Fruit fly (Drosophila melanogaster) whole organism, embryonic: ENCODE results near the gene Synd.

ENCODE experiments used
- Ada2b ChIP-seq: fragments of 200-800 bp; sonication (Bioruptor generic); IDR thresholded peaks from 2 replicates; pipeline ENCODE4 v1.3.6; 2022; ENCODE audit warnings: missing biosample characterization, missing genetic modification characterization
- Aef1 ChIP-seq: fragments of 200-800 bp; sonication (Bioruptor generic); IDR thresholded peaks from 3 replicates; pipeline ENCODE4 v1.3.6; 2022; ENCODE audit warnings: missing biosample characterization, missing genetic modification characterization
- CG10147 ChIP-seq: fragments of 200-800 bp; sonication (Bioruptor generic); optimal IDR thresholded peaks from 2 replicates; lab custom pipeline; 2019; ENCODE audit warnings: missing biosample characterization, mild to moderate bottlenecking, missing genetic modification characterization, moderate library complexity
- CG11504 ChIP-seq: fragments of 200-800 bp; sonication (Bioruptor generic); optimal IDR thresholded peaks from 3 replicates; lab custom pipeline; 2019; ENCODE audit warnings: missing biosample characterization, mild to moderate bottlenecking, missing genetic modification characterization, moderate library complexity
- CG12942 ChIP-seq: fragments of 200-800 bp; sonication (Bioruptor generic); optimal IDR thresholded peaks from 3 replicates; lab custom pipeline; 2016; ENCODE audit warnings: missing biosample characterization, missing genetic modification characterization
- CG13123 ChIP-seq: fragments of 200-800 bp; sonication (Bioruptor generic); optimal IDR thresholded peaks from 2 replicates; lab custom pipeline; 2016; ENCODE audit warnings: missing biosample characterization, missing genetic modification characterization
- CG14441 ChIP-seq: fragments of 200-800 bp; sonication (Bioruptor generic); IDR thresholded peaks from 2 replicates; pipeline ENCODE4 v1.3.6; 2022; ENCODE audit warnings: missing biosample characterization, missing genetic modification characterization
- CG14965 ChIP-seq: fragments of 200-800 bp; sonication (Bioruptor generic); optimal IDR thresholded peaks from 2 replicates; lab custom pipeline; 2016; ENCODE audit warnings: missing biosample characterization, missing genetic modification characterization, borderline replicate concordance
- CG15269 ChIP-seq: fragments of 200-800 bp; sonication (Bioruptor generic); optimal IDR thresholded peaks from 2 replicates; lab custom pipeline; 2018; ENCODE audit warnings: missing biosample characterization, mild to moderate bottlenecking, missing genetic modification characterization, moderate library complexity
- CG16863 ChIP-seq: fragments of 200-800 bp; sonication (Bioruptor generic); optimal IDR thresholded peaks from 3 replicates; lab custom pipeline; 2016; ENCODE audit warnings: missing biosample characterization, missing genetic modification characterization
- CG17912 ChIP-seq: fragments of 200-800 bp; sonication (Bioruptor generic); optimal IDR thresholded peaks from 2 replicates; lab custom pipeline; 2018; ENCODE audit warnings: missing biosample characterization, mild to moderate bottlenecking, missing genetic modification characterization
- CG2120 ChIP-seq: fragments of 200-800 bp; sonication (Bioruptor generic); optimal IDR thresholded peaks from 3 replicates; lab custom pipeline; 2016; ENCODE audit warnings: missing biosample characterization, missing genetic modification characterization
- CG30431 ChIP-seq: fragments of 200-800 bp; sonication (Bioruptor generic); optimal IDR thresholded peaks from 2 replicates; lab custom pipeline; 2017; ENCODE audit warnings: missing biosample characterization, missing genetic modification characterization
- CG4328 ChIP-seq: fragments of 200-800 bp; sonication (Bioruptor generic); optimal IDR thresholded peaks from 3 replicates; lab custom pipeline; 2017; ENCODE audit warnings: missing biosample characterization, missing genetic modification reagents, missing genetic modification characterization
- CG5180 ChIP-seq: fragments of 200-800 bp; sonication (Bioruptor generic); optimal IDR thresholded peaks from 3 replicates; lab custom pipeline; 2017; ENCODE audit warnings: missing biosample characterization, missing genetic modification characterization, mild to moderate bottlenecking, moderate library complexity, missing genetic modification reagents
- CG7839 ChIP-seq: fragments of 200-800 bp; sonication (Bioruptor generic); optimal IDR thresholded peaks from 3 replicates; lab custom pipeline; 2018; ENCODE audit warnings: missing biosample characterization, mild to moderate bottlenecking, missing genetic modification characterization, moderate library complexity
- CG8924 ChIP-seq: fragments of 200-800 bp; optimal IDR thresholded peaks from 3 replicates; lab custom pipeline; 2019; ENCODE audit warnings: missing biosample characterization, mild to moderate bottlenecking, missing genetic modification characterization, moderate library complexity
- CG9609 ChIP-seq: fragments of 200-800 bp; sonication (Bioruptor generic); optimal IDR thresholded peaks from 3 replicates; lab custom pipeline; 2016; ENCODE audit warnings: missing biosample characterization, missing genetic modification characterization
- Deaf1 ChIP-seq: fragments of 200-800 bp; optimal IDR thresholded peaks from 3 replicates; lab custom pipeline; 2019; ENCODE audit warnings: missing biosample characterization, mild to moderate bottlenecking, missing genetic modification characterization, moderate library complexity
- Dip2 ChIP-seq: fragments of 200-800 bp; sonication (Bioruptor generic); IDR thresholded peaks from 2 replicates; pipeline ENCODE4 v1.3.6; 2022; ENCODE audit warnings: missing biosample characterization, missing genetic modification characterization
- E2f2 ChIP-seq: fragments of 200-800 bp; sonication (Bioruptor generic); IDR thresholded peaks from 2 replicates; pipeline ENCODE4 v1.3.6; 2022; ENCODE audit warnings: missing biosample characterization, missing genetic modification characterization
- Ets65A ChIP-seq: fragments of 200-800 bp; sonication (Bioruptor generic); peaks from one replicate; lab custom pipeline; 2016; ENCODE audit warnings: missing biosample characterization, missing genetic modification characterization
- H15 ChIP-seq: fragments of 200-800 bp; sonication (Bioruptor generic); IDR thresholded peaks from 3 replicates; pipeline ENCODE4 v1.3.6; 2022; ENCODE audit warnings: missing biosample characterization, missing genetic modification characterization
- Hr51 ChIP-seq, 2 experiments: fragments of 200-800 bp; sonication (Bioruptor generic); optimal IDR thresholded peaks; 2 replicates in 1 of 2; 3 replicates in 1 of 2; lab custom pipeline; 2016 to 2018; ENCODE audit warnings: missing biosample characterization in 2 of 2, missing genetic modification characterization in 2 of 2, mild to moderate bottlenecking in 1 of 2, moderate library complexity in 1 of 2
- Med ChIP-seq: fragments of 200-800 bp; sonication (Bioruptor generic); peaks from one replicate; lab custom pipeline; 2016; ENCODE audit warnings: missing biosample characterization, missing genetic modification characterization, mild to moderate bottlenecking, inconsistent platforms, moderate library complexity
- Mrtf ChIP-seq: fragments of 200-800 bp; sonication (Bioruptor generic); IDR thresholded peaks from 3 replicates; pipeline ENCODE4 v1.3.6; 2022; ENCODE audit warnings: missing biosample characterization, missing genetic modification characterization
- Nf-YA ChIP-seq: fragments of 200-800 bp; sonication (Bioruptor generic); IDR thresholded peaks from 2 replicates; pipeline ENCODE4 v1.3.6; 2022; ENCODE audit warnings: missing biosample characterization, missing genetic modification characterization
- NfI ChIP-seq: fragments of 200-800 bp; sonication (Bioruptor generic); optimal IDR thresholded peaks from 3 replicates; lab custom pipeline; 2018; ENCODE audit warnings: missing biosample characterization, mild to moderate bottlenecking, missing genetic modification characterization, moderate library complexity
- Optix ChIP-seq: fragments of 200-800 bp; sonication (Bioruptor generic); IDR thresholded peaks from 3 replicates; pipeline ENCODE4 v1.3.6; 2022; ENCODE audit warnings: missing biosample characterization, missing genetic modification characterization
- Ptx1 ChIP-seq: fragments of 200-800 bp; sonication (Bioruptor generic); IDR thresholded peaks from 2 replicates; pipeline ENCODE4 v1.3.6; 2022; ENCODE audit warnings: missing biosample characterization, missing genetic modification characterization
- ac ChIP-seq: fragments of 200-800 bp; sonication (Bioruptor generic); optimal IDR thresholded peaks from 3 replicates; lab custom pipeline; 2017; ENCODE audit warnings: missing biosample characterization, mild to moderate bottlenecking, missing genetic modification characterization
- bigmax ChIP-seq: fragments of 200-800 bp; sonication (Bioruptor generic); optimal IDR thresholded peaks from 2 replicates; lab custom pipeline; 2018; ENCODE audit warnings: missing biosample characterization, mild to moderate bottlenecking, missing genetic modification characterization
- caup ChIP-seq: fragments of 200-800 bp; sonication (Bioruptor generic); optimal IDR thresholded peaks from 3 replicates; lab custom pipeline; 2017; ENCODE audit warnings: missing biosample characterization, mild to moderate bottlenecking, missing genetic modification characterization, moderate library complexity; ENCODE audit not compliant: severe bottlenecking
- chif ChIP-seq, 2 experiments: fragments of 200-800 bp; sonication (Bioruptor generic); optimal IDR thresholded peaks; 3 replicates each; lab custom pipeline; 2016; ENCODE audit warnings: missing biosample characterization in 2 of 2, missing genetic modification characterization in 2 of 2
- crp ChIP-seq, 2 experiments: fragments of 200-800 bp; sonication (Bioruptor generic); optimal IDR thresholded peaks; 2 replicates in 1 of 2; 3 replicates in 1 of 2; lab custom pipeline; 2017; ENCODE audit warnings: missing biosample characterization in 2 of 2, missing genetic modification characterization in 2 of 2, mild to moderate bottlenecking in 1 of 2, moderate library complexity in 1 of 2
- dan ChIP-seq: fragments of 200-800 bp; sonication (Bioruptor generic); IDR thresholded peaks from 2 replicates; pipeline ENCODE4 v1.3.6; 2022; ENCODE audit warnings: missing biosample characterization, missing genetic modification characterization
- dimm ChIP-seq: fragments of 200-800 bp; sonication (Bioruptor generic); IDR thresholded peaks from 2 replicates; pipeline ENCODE4 v1.3.6; 2022; ENCODE audit warnings: missing biosample characterization, missing genetic modification characterization
- dmrt99B ChIP-seq: fragments of 200-800 bp; sonication (Bioruptor generic); optimal IDR thresholded peaks from 2 replicates; lab custom pipeline; 2018; ENCODE audit warnings: missing biosample characterization, mild to moderate bottlenecking, missing genetic modification characterization, moderate library complexity
- eve ChIP-seq, 2 experiments: fragments of >200 bp; optimal IDR thresholded peaks; 2 replicates each; lab custom pipeline; 2017; ENCODE audit warnings: missing biosample characterization in 2 of 2, missing genetic modification characterization in 2 of 2
- fd3F ChIP-seq: fragments of 200-800 bp; sonication (Bioruptor generic); optimal IDR thresholded peaks from 2 replicates; lab custom pipeline; 2018; ENCODE audit warnings: missing biosample characterization, mild to moderate bottlenecking, missing genetic modification characterization, moderate library complexity
- fd96Cb ChIP-seq: fragments of 200-800 bp; sonication (Bioruptor generic); optimal IDR thresholded peaks from 2 replicates; lab custom pipeline; 2018; ENCODE audit warnings: missing biosample characterization, mild to moderate bottlenecking, missing genetic modification characterization, moderate library complexity
- fru ChIP-seq: fragments of >200 bp; optimal IDR thresholded peaks from 2 replicates; lab custom pipeline; 2017
- prd ChIP-seq, 3 experiments: fragments of >200 bp in 2 of 3; fragments of 200-800 bp in 1 of 3; sonication (Bioruptor generic) in 1 of 3; optimal IDR thresholded peaks in 2 of 3; IDR thresholded peaks in 1 of 3; 2 replicates in 2 of 3; 3 replicates in 1 of 3; pipeline versions ENCODE4 v1.3.6 to Lab custom; 2017 to 2022; ENCODE audit warnings: missing biosample characterization in 1 of 3, missing genetic modification characterization in 1 of 3
- rib ChIP-seq: fragments of 200-800 bp; sonication (Bioruptor generic); IDR thresholded peaks from 2 replicates; pipeline ENCODE4 v1.3.6; 2022; ENCODE audit warnings: missing biosample characterization, missing genetic modification characterization
- schlank ChIP-seq: fragments of 200-800 bp; sonication (Bioruptor generic); optimal IDR thresholded peaks from 2 replicates; lab custom pipeline; 2018; ENCODE audit warnings: missing biosample characterization, mild to moderate bottlenecking, missing genetic modification characterization
- sens ChIP-seq: fragments of 200-800 bp; sonication (Bioruptor generic); peaks from one replicate; lab custom pipeline; 2016; ENCODE audit warnings: missing biosample characterization, missing genetic modification characterization
- sim ChIP-seq: fragments of 200-800 bp; sonication (Bioruptor generic); IDR thresholded peaks from 2 replicates; pipeline ENCODE4 v1.3.6; 2022; ENCODE audit warnings: missing biosample characterization, missing genetic modification characterization
- stc ChIP-seq: fragments of 200-800 bp; sonication (Bioruptor generic); IDR thresholded peaks from 2 replicates; pipeline ENCODE4 v1.3.6; 2022; ENCODE audit warnings: missing biosample characterization, missing genetic modification characterization
- trem ChIP-seq: fragments of 200-800 bp; optimal IDR thresholded peaks from 3 replicates; lab custom pipeline; 2019; ENCODE audit warnings: missing biosample characterization, mild to moderate bottlenecking, missing genetic modification characterization, moderate library complexity
- yki ChIP-seq: fragments of >200 bp; optimal IDR thresholded peaks from 3 replicates; lab custom pipeline; 2018
- z ChIP-seq: fragments of 200-800 bp; sonication (Bioruptor generic); IDR thresholded peaks from 3 replicates; pipeline ENCODE4 v1.3.6; 2022; ENCODE audit warnings: missing biosample characterization, missing genetic modification characterization

Synd gene

DNA sequence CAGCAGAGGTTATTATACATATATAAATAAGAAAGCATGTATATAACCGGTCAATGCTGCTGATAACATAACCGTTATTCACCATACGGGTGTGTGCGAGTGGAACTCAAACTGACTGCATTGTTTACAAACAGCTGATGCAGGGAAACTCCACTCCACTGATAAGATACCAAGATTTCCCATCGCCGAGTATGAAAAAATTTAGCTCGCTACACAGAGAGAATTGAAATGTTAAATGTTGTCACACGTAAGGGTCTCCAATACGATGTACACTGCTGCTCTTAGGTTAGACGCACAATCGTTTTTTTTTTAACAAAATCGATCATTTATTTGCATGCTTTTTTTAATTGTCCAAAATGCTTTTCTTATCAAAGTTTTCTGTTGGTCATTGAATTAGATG, 1.1 kb downstream of the Synd start (continued):
- peak; percentile 29; the same call in 1 of the 2 replicates for TF ChIP-seq sim (GFP tag; lab: Robert Waterston, UW)
- TF ChIP-seq prd (optimal IDR thresholded peaks at IDR 0.05; lab: Kevin White, UChicago): no peak
- TF ChIP-seq prd (GFP tag; IDR thresholded peaks at IDR 0.05; lab: Robert Waterston, UW): 0 out of 3 replicates have a peak, but pooled peaks have one; percentile 23
- TF ChIP-seq fd96Cb (tag; lab: Kevin White, UChicago): peak; percentile 24
- TF ChIP-seq Ets65A: peak; percentile 10
- peak; percentile 46 for TF ChIP-seq CG15269 (tag; lab: Kevin White, UChicago)
- no peak for TF ChIP-seq CG17912 (GFP tag; lab: Kevin White, UChicago)
- TF ChIP-seq Ptx1 (GFP tag; lab: Robert Waterston, UW): peak; percentile 38; the same call in 1 of the 2 replicates
- peak; percentile 48; the same call in 1 of the 2 replicates for TF ChIP-seq stc (GFP tag; lab: Robert Waterston, UW)
- peak; percentile 21 for TF ChIP-seq CG2120 (GFP tag; lab: Kevin White, UChicago)
- peak; percentile 29 for TF ChIP-seq NfI (GFP tag; lab: Kevin White, UChicago)
- TF ChIP-seq dimm (GFP tag; lab: Robert Waterston, UW): 0 out of 2 replicates have a peak, but pooled peaks have one; percentile 36
- peak in 1 of 2 experiments; percentile 29 for TF ChIP-seq Hr51 (GFP tag; optimal IDR thresholded peaks at IDR 0.05; lab: Kevin White, UChicago)
- peak in 1 of 2 experiments; percentile 29 for TF ChIP-seq chif (GFP tag; optimal IDR thresholded peaks at IDR 0.05; lab: Kevin White, UChicago)
- peak; percentile 49 for TF ChIP-seq dmrt99B
- TF ChIP-seq CG7839 (tag; lab: Kevin White, UChicago): peak; percentile 39
- peak; percentile 41 for TF ChIP-seq Med (GFP tag; lab: Kevin White, UChicago)
- no peak for TF ChIP-seq CG5180
- peak; percentile 80 for TF ChIP-seq sens (GFP tag; lab: Kevin White, UChicago)
- peak; percentile 48 for TF ChIP-seq CG11504 (tag; lab: Kevin White, UChicago)
- no peak for TF ChIP-seq Nf-YA (GFP tag; lab: Robert Waterston, UW)
- peak; percentile 20 for TF ChIP-seq CG9609
- peak; percentile 83 for TF ChIP-seq z (GFP tag; lab: Robert Waterston, UW)
- peak; percentile 40; the same call in 1 of the 2 replicates for TF ChIP-seq CG14441

DNA sequence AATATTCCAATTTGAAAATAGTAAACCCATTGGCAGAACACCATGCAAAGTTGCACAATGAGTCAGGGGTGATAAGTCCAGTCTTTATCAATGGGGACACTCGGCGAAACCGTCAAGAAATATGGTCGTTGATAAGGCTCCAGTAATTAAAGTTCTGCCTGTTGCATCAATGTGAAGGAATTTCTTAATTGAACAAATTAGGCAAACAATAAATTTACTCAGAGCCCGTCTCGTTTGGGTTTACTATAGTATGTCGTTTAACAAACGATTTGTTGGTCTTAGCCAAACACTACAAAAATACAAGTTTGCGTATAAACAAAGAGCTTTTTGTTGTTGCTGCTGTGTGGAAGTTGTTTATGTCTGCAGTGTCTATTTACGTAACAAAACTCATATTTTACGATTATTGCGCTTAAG, 2.2 kb downstream of the Synd start:
- no peak for TF ChIP-seq CG14965 (GFP tag; lab: Kevin White, UChicago)
- no peak for TF ChIP-seq Optix (GFP tag; lab: Robert Waterston, UW)
- peak; percentile 87 for TF ChIP-seq fd3F (GFP tag; lab: Kevin White, UChicago)
- peak; percentile 33 for TF ChIP-seq CG10147 (GFP tag; lab: Kevin White, UChicago)
- TF ChIP-seq Mrtf: no peak
- no peak for TF ChIP-seq fru
- TF ChIP-seq bigmax (GFP tag; lab: Kevin White, UChicago): no peak
- TF ChIP-seq Aef1: no peak
- no peak for TF ChIP-seq crp (GFP tag; optimal IDR thresholded peaks at IDR 0.05; lab: Kevin White, UChicago)
- TF ChIP-seq yki: no peak
- TF ChIP-seq trem (tag; lab: Kevin White, UChicago): no peak
- TF ChIP-seq CG13123 (GFP tag; lab: Kevin White, UChicago): no peak
- TF ChIP-seq Ada2b (GFP tag; lab: Robert Waterston, UW): no peak; the same call in 1 of the 2 replicates
- TF ChIP-seq CG4328: peak; percentile 2
- no peak for TF ChIP-seq E2f2 (GFP tag; lab: Robert Waterston, UW)
- TF ChIP-seq Dip2 (GFP tag; lab: Robert Waterston, UW): no peak
- peak in 1 of 2 experiments; percentile 4 for TF ChIP-seq eve (GFP tag; optimal IDR thresholded peaks at IDR 0.05; lab: Kevin White, UChicago)
- no peak for TF ChIP-seq H15
- peak; percentile 33 for TF ChIP-seq CG5180
- no peak for TF ChIP-seq Deaf1
- TF ChIP-seq ac (GFP tag; lab: Kevin White, UChicago): no peak
- peak; percentile 69 for TF ChIP-seq caup (GFP tag; lab: Kevin White, UChicago)
- no peak for TF ChIP-seq CG30431 (GFP tag; lab: Kevin White, UChicago)
- TF ChIP-seq rib (GFP tag; lab: Robert Waterston, UW): no peak
- TF ChIP-seq schlank (tag; lab: Kevin White, UChicago): peak; percentile 63
- TF ChIP-seq CG12942: no peak
- TF ChIP-seq dan (GFP tag; lab: Robert Waterston, UW): no peak
- TF ChIP-seq CG8924 (tag; lab: Kevin White, UChicago): peak; percentile 21
- no peak for TF ChIP-seq CG16863
